Worm (Caenorhabditis elegans): ENCODE measurements around the gene rabs-5.

DNA sequence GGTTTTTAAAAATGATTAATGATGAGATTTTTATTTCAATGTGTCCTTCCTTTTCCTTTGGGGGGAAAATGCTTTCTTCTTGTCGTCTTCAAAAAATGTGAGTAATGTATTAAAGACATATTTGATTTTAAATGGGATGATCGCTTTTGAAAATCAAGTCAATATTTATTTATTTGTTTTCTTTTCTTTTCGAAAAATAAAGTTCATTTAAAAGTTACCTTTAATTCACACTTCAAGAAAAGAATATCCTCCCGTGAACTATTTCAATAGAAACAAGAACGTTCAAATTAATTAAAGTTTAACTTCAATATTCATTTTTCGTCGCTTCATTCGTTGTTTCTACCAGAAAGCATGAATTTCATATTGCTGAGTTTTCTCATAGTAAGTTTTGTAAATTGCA lies 8.1 kb upstream of the rabs-5 start, which contains the start of gene irld-8:
- TF ChIP-seq sptf-2 (GFP tag; optimal IDR thresholded peaks at IDR 0.05) = no peak
- no peak for TF ChIP-seq ztf-26 (tag; optimal IDR thresholded peaks at IDR 0.05)
- TF ChIP-seq chd-7 (tag; optimal IDR thresholded peaks at IDR 0.05) = no peak
- no peak for TF ChIP-seq unc-62 (GFP tag; optimal IDR thresholded peaks at IDR 0.05)
- TF ChIP-seq nfya-1 (tag; optimal IDR thresholded peaks at IDR 0.05; ENCODE audit: borderline replicate concordance, insufficient read depth) = no peak
